Fruit fly (Drosophila melanogaster) whole organism, embryonic: Measurements from ENCODE around the gene CG14625.

Experiments
- Adf1 ChIP-seq: fragments of 200-800 bp; sonication (Bioruptor generic); IDR thresholded peaks from 2 replicates; pipeline ENCODE4 v1.3.6; 2022; ENCODE audit warnings: missing biosample characterization, missing genetic modification characterization
- Antp ChIP-seq: fragments of 200-800 bp; sonication (Bioruptor generic); optimal IDR thresholded peaks from 3 replicates; lab custom pipeline; 2016; ENCODE audit warnings: missing biosample characterization, missing genetic modification characterization
- Bgb ChIP-seq: fragments of 200-800 bp; sonication (Bioruptor generic); IDR thresholded peaks from 2 replicates; pipeline ENCODE4 v1.3.6; 2022; ENCODE audit warnings: missing biosample characterization, missing genetic modification characterization; ENCODE audit not compliant: partially characterized antibody
- CG11456 ChIP-seq: fragments of 200-800 bp; sonication (Bioruptor generic); IDR thresholded peaks from 3 replicates; pipeline ENCODE4 v1.3.6; 2022; ENCODE audit warnings: missing biosample characterization, missing genetic modification characterization
- CG11504 ChIP-seq: fragments of 200-800 bp; sonication (Bioruptor generic); optimal IDR thresholded peaks from 3 replicates; lab custom pipeline; 2019; ENCODE audit warnings: missing biosample characterization, mild to moderate bottlenecking, missing genetic modification characterization, moderate library complexity
- CG12659 ChIP-seq: fragments of 200-800 bp; sonication (Bioruptor generic); optimal IDR thresholded peaks from 3 replicates; lab custom pipeline; 2017; ENCODE audit warnings: mild to moderate bottlenecking, missing biosample characterization, missing genetic modification reagents, missing genetic modification characterization
- CG12744 ChIP-seq: fragments of 200-800 bp; sonication (Bioruptor generic); optimal IDR thresholded peaks from 2 replicates; lab custom pipeline; 2016; ENCODE audit warnings: missing biosample characterization, missing genetic modification characterization
- CG14667 ChIP-seq: fragments of 200-800 bp; sonication (Bioruptor generic); IDR thresholded peaks from 2 replicates; pipeline ENCODE4 v1.3.6; 2022; ENCODE audit warnings: missing biosample characterization, missing genetic modification characterization
- CG15269 ChIP-seq: fragments of 200-800 bp; sonication (Bioruptor generic); optimal IDR thresholded peaks from 2 replicates; lab custom pipeline; 2018; ENCODE audit warnings: missing biosample characterization, mild to moderate bottlenecking, missing genetic modification characterization, moderate library complexity
- CG2116 ChIP-seq: fragments of 200-800 bp; sonication (Bioruptor generic); optimal IDR thresholded peaks from 3 replicates; lab custom pipeline; 2018; ENCODE audit warnings: missing biosample characterization, mild to moderate bottlenecking, missing genetic modification characterization
- CG3163 ChIP-seq: fragments of 200-800 bp; sonication (Bioruptor generic); optimal IDR thresholded peaks from 3 replicates; lab custom pipeline; 2016; ENCODE audit warnings: missing biosample characterization, missing genetic modification characterization
- CG42726 ChIP-seq: fragments of 200-800 bp; sonication (Bioruptor generic); IDR thresholded peaks from 2 replicates; pipeline ENCODE4 v1.3.6; 2022; ENCODE audit warnings: missing biosample characterization, missing genetic modification characterization; ENCODE audit not compliant: partially characterized antibody
- CG4730 ChIP-seq: fragments of 200-800 bp; sonication (Bioruptor generic); IDR thresholded peaks from 2 replicates; pipeline ENCODE4 v1.3.6; 2022; ENCODE audit warnings: missing biosample characterization, missing genetic modification characterization
- CG6765 ChIP-seq: fragments of 200-800 bp; sonication (Bioruptor generic); optimal IDR thresholded peaks from 3 replicates; lab custom pipeline; 2017; ENCODE audit warnings: missing biosample characterization, mild to moderate bottlenecking, missing genetic modification characterization
- CG9609 ChIP-seq: fragments of 200-800 bp; sonication (Bioruptor generic); optimal IDR thresholded peaks from 3 replicates; lab custom pipeline; 2016; ENCODE audit warnings: missing biosample characterization, missing genetic modification characterization
- CG9876 ChIP-seq: fragments of 200-800 bp; sonication (Bioruptor generic); optimal IDR thresholded peaks from 2 replicates; lab custom pipeline; 2016; ENCODE audit warnings: missing biosample characterization, missing genetic modification characterization
- CG9932 ChIP-seq: fragments of 200-800 bp; sonication (Bioruptor generic); IDR thresholded peaks from 2 replicates; pipeline ENCODE4 v1.3.6; 2022; ENCODE audit warnings: missing biosample characterization, missing genetic modification characterization
- Doc3 ChIP-seq: fragments of 200-800 bp; sonication (Bioruptor generic); IDR thresholded peaks from 3 replicates; pipeline ENCODE4 v1.3.6; 2022; ENCODE audit warnings: missing biosample characterization, missing genetic modification characterization; ENCODE audit not compliant: partially characterized antibody
- Hmr ChIP-seq: fragments of 200-800 bp; sonication (Bioruptor generic); optimal IDR thresholded peaks from 3 replicates; lab custom pipeline; 2017; ENCODE audit warnings: mild to moderate bottlenecking, missing biosample characterization, missing genetic modification reagents, missing genetic modification characterization
- Kr ChIP-seq: fragments of 200-800 bp; sonication (Bioruptor generic); optimal IDR thresholded peaks from 2 replicates; lab custom pipeline; 2017; ENCODE audit warnings: missing biosample characterization, mild to moderate bottlenecking, missing genetic modification characterization
- Lhr ChIP-seq: fragments of 200-800 bp; sonication (Bioruptor generic); optimal IDR thresholded peaks from 3 replicates; lab custom pipeline; 2017; ENCODE audit warnings: mild to moderate bottlenecking, missing biosample characterization, missing genetic modification reagents, missing genetic modification characterization
- MBD-R2 ChIP-seq: fragments of 200-800 bp; sonication (Bioruptor generic); IDR thresholded peaks from 2 replicates; pipeline ENCODE4 v1.3.6; 2022; ENCODE audit warnings: missing biosample characterization, missing genetic modification characterization
- MESR4 ChIP-seq: fragments of 200-800 bp; sonication (Bioruptor generic); optimal IDR thresholded peaks from 2 replicates; lab custom pipeline; 2018; ENCODE audit warnings: missing biosample characterization, mild to moderate bottlenecking, missing genetic modification characterization, moderate library complexity
- NFAT ChIP-seq: fragments of 200-800 bp; sonication (Bioruptor generic); IDR thresholded peaks from 2 replicates; pipeline ENCODE4 v1.3.6; 2022; ENCODE audit warnings: missing biosample characterization, missing genetic modification characterization
- Nf-YC ChIP-seq: fragments of 200-800 bp; optimal IDR thresholded peaks from 3 replicates; lab custom pipeline; 2019; ENCODE audit warnings: missing biosample characterization, mild to moderate bottlenecking, missing genetic modification characterization, moderate library complexity
- Opbp ChIP-seq: fragments of 200-800 bp; sonication (Bioruptor generic); IDR thresholded peaks from 3 replicates; pipeline ENCODE4 v1.3.6; 2022; ENCODE audit warnings: missing biosample characterization, missing genetic modification characterization; ENCODE audit not compliant: partially characterized antibody
- Pdp1 ChIP-seq, 2 experiments: fragments of 200-800 bp; sonication (Bioruptor generic); optimal IDR thresholded peaks; 3 replicates each; lab custom pipeline; 2016; ENCODE audit warnings: missing biosample characterization in 2 of 2, missing genetic modification characterization in 2 of 2, mild to moderate bottlenecking in 1 of 2, moderate library complexity in 1 of 2
- Sox100B ChIP-seq: fragments of 200-800 bp; sonication (Bioruptor generic); optimal IDR thresholded peaks from 3 replicates; lab custom pipeline; 2018; ENCODE audit warnings: missing biosample characterization, mild to moderate bottlenecking, missing genetic modification characterization
- bab2 ChIP-seq: fragments of 200-800 bp; sonication (Bioruptor generic); optimal IDR thresholded peaks from 2 replicates; lab custom pipeline; 2016; ENCODE audit warnings: missing biosample characterization, missing genetic modification characterization
- cg ChIP-seq: fragments of 200-800 bp; sonication (Bioruptor generic); optimal IDR thresholded peaks from 3 replicates; lab custom pipeline; 2019; ENCODE audit warnings: missing biosample characterization, mild to moderate bottlenecking, missing genetic modification characterization, moderate library complexity
- dpn ChIP-seq, 2 experiments: fragments of 200-800 bp; sonication (Bioruptor generic); optimal IDR thresholded peaks; 3 replicates each; lab custom pipeline; 2016; ENCODE audit warnings: missing biosample characterization in 2 of 2, missing genetic modification characterization in 2 of 2
- gfzf ChIP-seq: fragments of 200-800 bp; sonication (Bioruptor generic); optimal IDR thresholded peaks from 2 replicates; lab custom pipeline; 2016; ENCODE audit warnings: missing biosample characterization, mild to moderate bottlenecking, missing genetic modification characterization, moderate library complexity
- hb ChIP-seq: fragments of 200-800 bp; sonication (Bioruptor generic); IDR thresholded peaks from 3 replicates; pipeline ENCODE4 v1.3.6; 2022; ENCODE audit warnings: missing biosample characterization, missing genetic modification characterization; ENCODE audit not compliant: partially characterized antibody
- hkb ChIP-seq, 2 experiments: fragments of 200-800 bp in 1 of 2; fragments of >200 bp in 1 of 2; sonication (Bioruptor generic) in 1 of 2; IDR thresholded peaks in 1 of 2; optimal IDR thresholded peaks in 1 of 2; 2 replicates each; pipeline versions ENCODE4 v1.3.6 to Lab custom; 2017 to 2022; ENCODE audit warnings: missing biosample characterization in 1 of 2, missing genetic modification characterization in 1 of 2
- lilli ChIP-seq: fragments of 200-800 bp; sonication (Bioruptor generic); optimal IDR thresholded peaks from 3 replicates; lab custom pipeline; 2016; ENCODE audit warnings: missing biosample characterization, missing genetic modification characterization
- mam ChIP-seq: fragments of 200-800 bp; sonication (Bioruptor generic); optimal IDR thresholded peaks from 3 replicates; lab custom pipeline; 2016; ENCODE audit warnings: missing biosample characterization, missing genetic modification characterization
- pho ChIP-seq: fragments of 200-800 bp; sonication (Bioruptor generic); optimal IDR thresholded peaks from 2 replicates; lab custom pipeline; 2016; ENCODE audit warnings: missing biosample characterization, missing genetic modification characterization
- pita ChIP-seq: fragments of 200-800 bp; sonication (Bioruptor generic); optimal IDR thresholded peaks from 2 replicates; lab custom pipeline; 2017; ENCODE audit warnings: missing biosample characterization, mild to moderate bottlenecking, missing genetic modification characterization
- psq ChIP-seq: fragments of 200-800 bp; sonication (Bioruptor generic); optimal IDR thresholded peaks from 2 replicates; lab custom pipeline; 2017; ENCODE audit warnings: missing biosample characterization, missing genetic modification characterization
- ranshi ChIP-seq: fragments of 200-800 bp; sonication (Bioruptor generic); IDR thresholded peaks from 2 replicates; pipeline ENCODE4 v1.3.6; 2022; ENCODE audit warnings: missing biosample characterization, missing genetic modification characterization
- scrt ChIP-seq: fragments of 200-800 bp; sonication (Bioruptor generic); optimal IDR thresholded peaks from 2 replicates; lab custom pipeline; 2018; ENCODE audit warnings: missing biosample characterization, mild to moderate bottlenecking, missing genetic modification characterization, moderate library complexity
- sens ChIP-seq: fragments of 200-800 bp; sonication (Bioruptor generic); peaks from one replicate; lab custom pipeline; 2016; ENCODE audit warnings: missing biosample characterization, missing genetic modification characterization
- sens-2 ChIP-seq: fragments of 200-800 bp; sonication (Bioruptor generic); IDR thresholded peaks from 2 replicates; pipeline ENCODE4 v1.3.6; 2022; ENCODE audit warnings: missing biosample characterization, missing genetic modification characterization
- shn ChIP-seq: fragments of 200-800 bp; sonication (Bioruptor generic); optimal IDR thresholded peaks from 3 replicates; lab custom pipeline; 2016; ENCODE audit warnings: missing biosample characterization, missing genetic modification characterization
- sob ChIP-seq: fragments of 200-800 bp; sonication (Bioruptor generic); IDR thresholded peaks from 2 replicates; pipeline ENCODE4 v1.3.6; 2022; ENCODE audit warnings: missing biosample characterization, missing genetic modification characterization
- tna ChIP-seq: fragments of 200-800 bp; sonication (Bioruptor generic); IDR thresholded peaks from 2 replicates; pipeline ENCODE4 v1.3.6; 2022; ENCODE audit warnings: missing biosample characterization, missing genetic modification characterization; ENCODE audit not compliant: partially characterized antibody
- trem ChIP-seq: fragments of 200-800 bp; optimal IDR thresholded peaks from 3 replicates; lab custom pipeline; 2019; ENCODE audit warnings: missing biosample characterization, mild to moderate bottlenecking, missing genetic modification characterization, moderate library complexity
- vnd ChIP-seq: fragments of 200-800 bp; sonication (Bioruptor generic); IDR thresholded peaks from 3 replicates; pipeline ENCODE4 v1.3.6; 2022; ENCODE audit warnings: missing biosample characterization, missing genetic modification characterization; ENCODE audit not compliant: partially characterized antibody
- vvl ChIP-seq: fragments of 200-800 bp; sonication (Bioruptor generic); IDR thresholded peaks from 2 replicates; pipeline ENCODE4 v1.3.6; 2022; ENCODE audit warnings: missing biosample characterization, missing genetic modification characterization
- zen ChIP-seq: fragments of 200-800 bp; sonication (Bioruptor generic); optimal IDR thresholded peaks from 3 replicates; lab custom pipeline; 2018; ENCODE audit warnings: missing biosample characterization, mild to moderate bottlenecking, missing genetic modification characterization, moderate library complexity

Gene CG14625

DNA sequence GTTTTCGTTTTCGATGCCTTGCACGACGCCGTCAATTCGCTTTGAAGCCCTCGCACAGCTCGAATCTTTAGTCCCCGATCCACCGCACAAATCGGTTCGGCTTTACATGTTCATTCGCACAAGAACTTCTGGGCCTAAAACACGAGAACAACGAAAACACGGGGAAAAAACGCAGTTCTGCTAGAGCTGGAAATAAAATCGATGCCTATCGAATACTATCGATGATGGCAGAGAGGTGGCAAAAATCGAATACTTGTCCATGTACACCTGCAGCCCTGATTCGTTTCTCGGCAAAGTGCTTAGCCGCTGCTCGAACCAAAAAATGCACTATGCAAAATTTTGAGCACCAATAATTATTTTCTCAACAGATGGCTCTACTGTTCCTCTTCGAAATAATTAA lies 37.1 kb downstream of the CG14625 start, which contains the start of gene CG3638 (continued):
- TF ChIP-seq MESR4 (peak; percentile 87), Bgb (peak; percentile 85), pho (GFP tag; lab: Kevin White, UChicago) (peak; percentile 49), scrt (GFP tag; lab: Kevin White, UChicago) (peak; percentile 15), Antp (GFP tag; lab: Kevin White, UChicago) (no peak), ranshi (GFP tag; lab: Robert Waterston, UW) (no peak), CG11456 (GFP tag; lab: Robert Waterston, UW) (peak; percentile 65; the same call in 2 of the 3 replicates), sens-2 (GFP tag; lab: Robert Waterston, UW) (no peak), trem (tag; lab: Kevin White, UChicago) (peak; percentile 49), vvl (peak; percentile 49), CG2116 (GFP tag; lab: Kevin White, UChicago) (peak; percentile 94), dpn (GFP tag; optimal IDR thresholded peaks at IDR 0.05; lab: Kevin White, UChicago) (peak; percentile 51 to 55), hkb (optimal IDR thresholded peaks at IDR 0.05; lab: Kevin White, UChicago) (no peak), hkb (GFP tag; IDR thresholded peaks at IDR 0.05; lab: Robert Waterston, UW) (no peak), gfzf (peak; percentile 84), Pdp1 (GFP tag; optimal IDR thresholded peaks at IDR 0.05; lab: Kevin White, UChicago) (peak in 1 of 2 experiments; percentile 31), lilli (GFP tag; lab: Kevin White, UChicago) (peak; percentile 64), Lhr (peak; percentile 89), Hmr (GFP tag; lab: Kevin White, UChicago) (peak; percentile 71), CG15269 (no peak), CG6765 (no peak), bab2 (peak; percentile 6), CG11504 (tag; lab: Kevin White, UChicago) (peak; percentile 28), CG12659 (GFP tag; lab: Kevin White, UChicago) (peak; percentile 86), CG12744 (GFP tag; lab: Kevin White, UChicago) (peak; percentile 45), CG9876 (GFP tag; lab: Kevin White, UChicago) (peak; percentile 24), sens (peak; percentile 81), CG9932 (GFP tag; lab: Robert Waterston, UW) (peak; percentile 67), psq (GFP tag; lab: Kevin White, UChicago) (peak; percentile 40), Adf1 (GFP tag; lab: Robert Waterston, UW) (peak; percentile 29; the same call in 1 of the 2 replicates), CG3163 (GFP tag; lab: Kevin White, UChicago) (peak; percentile 37), Nf-YC (tag; lab: Kevin White, UChicago) (peak; percentile 3), Sox100B (GFP tag; lab: Kevin White, UChicago) (no peak), sob (GFP tag; lab: Robert Waterston, UW) (no peak), zen (tag; lab: Kevin White, UChicago) (peak; percentile 43), Kr (GFP tag; lab: Kevin White, UChicago) (no peak), pita (GFP tag; lab: Kevin White, UChicago) (peak; percentile 93), shn (GFP tag; lab: Kevin White, UChicago) (no peak), tna (GFP tag; lab: Robert Waterston, UW) (peak; percentile 45), mam (GFP tag; lab: Kevin White, UChicago) (peak; percentile 25), hb (peak; percentile 54), CG9609 (GFP tag; lab: Kevin White, UChicago) (peak; percentile 16), vnd (GFP tag; lab: Robert Waterston, UW) (peak; percentile 42; the same call in 1 of the 3 replicates), CG42726 (peak; percentile 78), cg (GFP tag; lab: Kevin White, UChicago) (peak; percentile 73), MBD-R2 (GFP tag; lab: Robert Waterston, UW) (peak; percentile 74), Doc3 (GFP tag; lab: Robert Waterston, UW) (peak; percentile 54; the same call in 1 of the 3 replicates), CG4730 (GFP tag; lab: Robert Waterston, UW) (no peak), Opbp (GFP tag; lab: Robert Waterston, UW) (peak; percentile 84), NFAT (peak; percentile 55; the same call in 1 of the 2 replicates), CG14667 (GFP tag; lab: Robert Waterston, UW) (no peak)
